Fruit fly (Drosophila melanogaster): ENCODE results near the gene CG31145.

dm6 chr3R:23598934-23599333, 70.5 kb downstream of the CG31145 start, which contains the start of gene CG10183:
- TF ChIP-seq CG8478 (optimal IDR thresholded peaks at IDR 0.05): no peak
- no peak for TF ChIP-seq CTCF (optimal IDR thresholded peaks at IDR 0.05)
